Worm (Caenorhabditis elegans) whole organism, L3 larva: ENCODE measurements around the gene clec-65.

Experiments used
- ceh-16 ChIP-seq: sonication (generic microtip); optimal IDR thresholded peaks from 2 replicates; lab custom pipeline; 2017; ENCODE audit warnings: missing biosample characterization, missing genetic modification characterization
- ceh-82 ChIP-seq: fragments of 150-350 bp; optimal IDR thresholded peaks from 2 replicates; lab custom pipeline; 2014; ENCODE audit warnings: missing biosample characterization, missing genetic modification characterization
- elt-3 ChIP-seq, 3 experiments: fragments of 150-350 bp in 1 of 3; sonication (generic microtip) in 2 of 3; optimal IDR thresholded peaks; 2 replicates in 2 of 3; 4 replicates in 1 of 3; lab custom pipeline; 2014 to 2017; ENCODE audit warnings: missing biosample characterization in 3 of 3, missing genetic modification characterization in 3 of 3
- eor-1 ChIP-seq, 2 experiments: fragments of 150-350 bp; optimal IDR thresholded peaks; 2 replicates each; lab custom pipeline; 2014 to 2018; ENCODE audit warnings: missing biosample characterization in 2 of 2, missing genetic modification characterization in 2 of 2
- lin-39 ChIP-seq: fragments of 150-350 bp; optimal IDR thresholded peaks from 2 replicates; lab custom pipeline; 2018; ENCODE audit warnings: missing biosample characterization, missing genetic modification reagents, missing genetic modification characterization
- mdl-1 ChIP-seq: fragments of 150-350 bp; optimal IDR thresholded peaks from 2 replicates; lab custom pipeline; 2014; ENCODE audit warnings: missing biosample characterization, missing genetic modification characterization
- nhr-11 ChIP-seq: fragments of 150-350 bp; optimal IDR thresholded peaks from 2 replicates; lab custom pipeline; 2014; ENCODE audit warnings: missing biosample characterization, missing genetic modification characterization
- skn-1 ChIP-seq: fragments of 150-350 bp; optimal IDR thresholded peaks from 2 replicates; lab custom pipeline; 2014; ENCODE audit warnings: missing biosample characterization, missing genetic modification characterization
- unc-39 ChIP-seq: sonication (generic microtip); optimal IDR thresholded peaks from 4 replicates; lab custom pipeline; 2017; ENCODE audit warnings: missing biosample characterization, missing genetic modification characterization
- unc-62 ChIP-seq: fragments of 150-350 bp; sonication (generic microtip); optimal IDR thresholded peaks from 4 replicates; lab custom pipeline; 2014; ENCODE audit warnings: missing biosample characterization, missing genetic modification reagents, missing genetic modification characterization
- zag-1 ChIP-seq: fragments of 150-350 bp; optimal IDR thresholded peaks from 2 replicates; lab custom pipeline; 2014; ENCODE audit warnings: missing biosample characterization, missing genetic modification characterization
- ztf-4 ChIP-seq: fragments of 150-350 bp; optimal IDR thresholded peaks from 2 replicates; lab custom pipeline; 2014; ENCODE audit warnings: missing biosample characterization, missing genetic modification characterization

DNA sequence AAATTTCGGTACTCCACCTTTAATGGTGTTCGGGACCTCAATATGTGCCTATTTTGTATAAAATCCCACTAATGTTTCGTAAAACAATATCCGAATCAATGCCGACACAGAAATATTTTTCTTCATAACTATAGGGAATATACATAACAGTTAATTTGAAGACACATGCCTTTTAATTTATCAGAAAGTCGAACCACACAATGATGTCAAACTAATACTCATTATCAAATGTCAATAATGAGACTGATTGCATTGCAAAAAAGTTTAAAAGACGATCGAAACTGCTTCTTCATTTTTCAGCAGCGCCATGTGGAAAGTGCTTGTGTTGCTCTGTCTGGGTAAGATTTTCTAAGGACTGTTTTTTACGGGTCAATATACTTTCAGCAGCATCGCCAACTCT, at the start of gene clec-65:
- TF ChIP-seq unc-62 (GFP tag; lab: Kevin White, UChicago) (no peak), ceh-16 (tag; lab: Kevin White, UChicago) (no peak), ceh-82 (tag; lab: Kevin White, UChicago) (no peak), ztf-4 (tag; lab: Kevin White, UChicago) (no peak), skn-1 (no peak), elt-3 (tag; optimal IDR thresholded peaks at IDR 0.05; lab: Kevin White, UChicago) (no peak), zag-1 (no peak), unc-39 (tag; lab: Kevin White, UChicago) (no peak), nhr-11 (tag; lab: Kevin White, UChicago) (no peak), lin-39 (tag; lab: Kevin White, UChicago) (no peak), eor-1 (tag; optimal IDR thresholded peaks at IDR 0.05; lab: Kevin White, UChicago) (no peak), mdl-1 (tag; lab: Kevin White, UChicago) (no peak)
